Worm (Caenorhabditis elegans): ENCODE results near the gene F54C9.14.

DNA sequence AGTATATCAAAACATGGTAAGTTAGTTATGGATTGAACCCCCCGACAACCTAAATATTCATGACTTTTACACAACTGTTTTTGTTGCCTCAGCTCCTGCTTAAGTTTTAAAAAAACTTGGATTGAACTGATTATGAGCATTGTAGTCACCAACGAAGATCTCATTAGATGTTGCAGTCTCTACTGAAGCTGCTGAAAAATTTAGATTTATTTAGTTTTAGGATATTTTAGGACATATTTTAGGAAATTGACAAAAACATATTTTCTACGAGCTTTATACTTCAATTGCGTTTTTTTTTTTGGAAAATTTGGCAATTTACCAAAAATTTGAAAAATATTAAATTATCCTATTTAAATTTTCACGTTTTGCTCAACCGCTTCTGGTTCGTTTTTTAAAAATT lies at the start of gene F54C9.14:
- TF ChIP-seq egl-27 (tag; optimal IDR thresholded peaks at IDR 0.05) (no peak), nhr-10 (tag; optimal IDR thresholded peaks at IDR 0.05) (no peak), skn-1 (tag; optimal IDR thresholded peaks at IDR 0.05) (no peak), unc-62 (GFP tag; optimal IDR thresholded peaks at IDR 0.05) (no peak)
